Fruit fly (Drosophila melanogaster): Measurements from ENCODE around the gene CG6271.

CG6271 gene

dm6 chr3R:27056152-27056551, 30.2 kb upstream of the CG6271 start:
- TF ChIP-seq org-1 (GFP tag; optimal IDR thresholded peaks at IDR 0.05) (no peak), lab (GFP tag; optimal IDR thresholded peaks at IDR 0.05) (no peak), CG33557 (GFP tag; optimal IDR thresholded peaks at IDR 0.05) (no peak), pan (optimal IDR thresholded peaks at IDR 0.05) (no peak), pan (GFP tag; optimal IDR thresholded peaks at IDR 0.05 in 1 of 2, IDR thresholded peaks at IDR 0.05 in 1 of 2) (no peak), amos (GFP tag; IDR thresholded peaks at IDR 0.05; ENCODE audit: partially characterized antibody) (peak; percentile 19; the same call in 1 of the 2 replicates), Hr78 (GFP tag; optimal IDR thresholded peaks at IDR 0.05) (peak in 1 of 2 experiments; percentile 93), CG16813 (GFP tag; IDR thresholded peaks at IDR 0.05; ENCODE audit: partially characterized antibody) (peak; percentile 32; the same call in 1 of the 3 replicates), Bgb (GFP tag; IDR thresholded peaks at IDR 0.05; ENCODE audit: partially characterized antibody) (peak; percentile 42; the same call in 1 of the 2 replicates), lbe (GFP tag; optimal IDR thresholded peaks at IDR 0.05) (no peak), Nf-YC (tag; optimal IDR thresholded peaks at IDR 0.05) (no peak), CHES-1-like (GFP tag; optimal IDR thresholded peaks at IDR 0.05) (no peak), CTCF (GFP tag; optimal IDR thresholded peaks at IDR 0.05) (peak; percentile 22), knrl (GFP tag; IDR thresholded peaks at IDR 0.05; ENCODE audit: partially characterized antibody) (no peak), CG12942 (GFP tag; optimal IDR thresholded peaks at IDR 0.05) (no peak), CG2875 (GFP tag; optimal IDR thresholded peaks at IDR 0.05) (no peak), CG9727 (GFP tag; optimal IDR thresholded peaks at IDR 0.05) (no peak)

- TF ChIP-seq Hr39 (optimal IDR thresholded peaks at IDR 0.05) (peak; percentile 17), CG9215 (GFP tag; IDR thresholded peaks at IDR 0.05) (0 out of 2 replicates have a peak, but pooled peaks have one; percentile 7), tup (GFP tag; optimal IDR thresholded peaks at IDR 0.05) (no peak)
These were observed 23.6 kb upstream of the CG6271 start for dm6 chr3R:27049549-27049948.

dm6 chr3R:27048561-27049270, 22.8 kb upstream of the CG6271 start, which contains the start of gene TwdlT:
TwdlT (plus strand) TSS chr3R:27049220.
- TF ChIP-seq sug (tag; optimal IDR thresholded peaks at IDR 0.05) (no peak), CG15011 (GFP tag; optimal IDR thresholded peaks at IDR 0.05) (no peak), Blimp-1 (GFP tag; optimal IDR thresholded peaks at IDR 0.05) (peak; percentile 62), CG1603 (tag; optimal IDR thresholded peaks at IDR 0.05) (no peak), Fer2 (tag; optimal IDR thresholded peaks at IDR 0.05) (no peak), bab2 (GFP tag; optimal IDR thresholded peaks at IDR 0.05) (no peak), Ets65A (GFP tag) (peak; percentile 75), Trl (optimal IDR thresholded peaks at IDR 0.05) (peak in 1 of 2 experiments; percentile 16), Trl (GFP tag; optimal IDR thresholded peaks at IDR 0.05) (no peak), ash1 (GFP tag; optimal IDR thresholded peaks at IDR 0.05) (no peak), jumu (GFP tag; optimal IDR thresholded peaks at IDR 0.05) (no peak)

- TF ChIP-seq CG9817 (tag; optimal IDR thresholded peaks at IDR 0.05), result no peak
- peak; percentile 35 for TF ChIP-seq Ets65A (GFP tag)
These were observed 14.1 kb upstream of the CG6271 start for dm6 chr3R:27040044-27040443.

- no peak for TF ChIP-seq CG11696 (GFP tag; IDR thresholded peaks at IDR 0.05)
- TF ChIP-seq Opbp (GFP tag; IDR thresholded peaks at IDR 0.05; ENCODE audit: partially characterized antibody), result no peak
- TF ChIP-seq az2 (GFP tag; optimal IDR thresholded peaks at IDR 0.05), result no peak
- no peak for TF ChIP-seq CG10274 (GFP tag; optimal IDR thresholded peaks at IDR 0.05)
- TF ChIP-seq Atf6 (GFP tag; IDR thresholded peaks at IDR 0.05), result no peak
These were observed 8.0 kb upstream of the CG6271 start for dm6 chr3R:27033935-27034334.
